Fruit fly (Drosophila melanogaster) whole organism, wandering third instar larva: ENCODE results near the gene Dlip2.

ENCODE experiments used
- CG32264 ChIP-seq: fragments of 200-800 bp; sonication (Bioruptor generic); optimal IDR thresholded peaks from 2 replicates; lab custom pipeline; 2016; ENCODE audit warnings: missing biosample characterization, missing genetic modification characterization
- CG9705 ChIP-seq: fragments of 200-800 bp; sonication (Bioruptor generic); optimal IDR thresholded peaks from 2 replicates; lab custom pipeline; 2018; ENCODE audit warnings: missing biosample characterization, mild to moderate bottlenecking, missing genetic modification characterization
- CrebA ChIP-seq: fragments of 200-800 bp; sonication (Bioruptor generic); optimal IDR thresholded peaks from 2 replicates; lab custom pipeline; 2016; ENCODE audit warnings: missing biosample characterization, mild to moderate bottlenecking, missing genetic modification characterization, borderline replicate concordance
- Dfd ChIP-seq: fragments of >200 bp; optimal IDR thresholded peaks from 2 replicates; lab custom pipeline; 2017; ENCODE audit warnings: missing biosample characterization, missing genetic modification characterization
- Dif ChIP-seq: fragments of 200-275, 200-300 bp; sonication (Bioruptor generic); optimal IDR thresholded peaks from 2 replicates; lab custom pipeline; 2018; ENCODE audit warnings: missing biosample characterization, missing genetic modification characterization; ENCODE audit not compliant: partially characterized antibody
- HLH106 ChIP-seq: fragments of 200-800 bp; optimal IDR thresholded peaks from 3 replicates; lab custom pipeline; 2019; ENCODE audit warnings: missing biosample characterization, mild to moderate bottlenecking, missing genetic modification characterization, moderate library complexity
- Hnf4 ChIP-seq: fragments of 200-800 bp; sonication (Bioruptor generic); optimal IDR thresholded peaks from 2 replicates; lab custom pipeline; 2016; ENCODE audit warnings: missing biosample characterization, mild to moderate bottlenecking, missing genetic modification characterization
- Hr78 ChIP-seq: fragments of >200 bp; optimal IDR thresholded peaks from 2 replicates; lab custom pipeline; 2017; ENCODE audit warnings: missing biosample characterization, missing genetic modification characterization
- Hr83 ChIP-seq: fragments of 200-300 bp; sonication (Bioruptor generic); optimal IDR thresholded peaks from 2 replicates; lab custom pipeline; 2016; ENCODE audit warnings: missing biosample characterization, mild to moderate bottlenecking, missing genetic modification characterization, moderate library complexity; ENCODE audit not compliant: poor library complexity, severe bottlenecking
- Jra ChIP-seq: sonication (Bioruptor generic); optimal IDR thresholded peaks from 2 replicates; lab custom pipeline; 2016; ENCODE audit warnings: missing biosample characterization, missing genetic modification characterization
- Mio ChIP-seq: sonication (Bioruptor generic); optimal IDR thresholded peaks from 2 replicates; lab custom pipeline; 2016; ENCODE audit warnings: missing biosample characterization, missing genetic modification characterization
- Myc ChIP-seq: fragments of >200 bp; optimal IDR thresholded peaks from 2 replicates; lab custom pipeline; 2017
- N ChIP-seq: fragments of >200 bp; optimal IDR thresholded peaks from 2 replicates; lab custom pipeline; 2018; ENCODE audit warnings: missing biosample characterization, missing external identifiers, missing genetic modification characterization
- OdsH ChIP-seq: fragments of 200-800 bp; sonication (Bioruptor generic); optimal IDR thresholded peaks from 2 replicates; lab custom pipeline; 2016; ENCODE audit warnings: missing biosample characterization, mild to moderate bottlenecking, missing genetic modification characterization
- Sp1 ChIP-seq: fragments of 200-800 bp; sonication (Bioruptor generic); optimal IDR thresholded peaks from 3 replicates; lab custom pipeline; 2019; ENCODE audit warnings: missing biosample characterization, mild to moderate bottlenecking, missing genetic modification characterization, moderate library complexity
- br ChIP-seq: fragments of 200-800 bp; sonication (Bioruptor generic); optimal IDR thresholded peaks from 2 replicates; lab custom pipeline; 2016; ENCODE audit warnings: missing biosample characterization, missing genetic modification characterization
- brk ChIP-seq: fragments of 200-800 bp; sonication (Bioruptor generic); optimal IDR thresholded peaks from 2 replicates; lab custom pipeline; 2016; ENCODE audit warnings: missing biosample characterization, mild to moderate bottlenecking, missing genetic modification characterization
- dl ChIP-seq, 2 experiments: fragments of 175-275, 200-275 bp in 1 of 2; fragments of 200-275 bp in 1 of 2; sonication (Bioruptor generic); optimal IDR thresholded peaks; lab custom pipeline; 2018; ENCODE audit warnings: mild to moderate bottlenecking in 2 of 2, missing biosample characterization in 2 of 2, missing genetic modification characterization in 2 of 2, moderate library complexity in 2 of 2; ENCODE audit not compliant: partially characterized antibody in 2 of 2, insufficient read depth in 1 of 2
- dmrt93B ChIP-seq: fragments of 200-800 bp; sonication (Bioruptor generic); optimal IDR thresholded peaks from 2 replicates; lab custom pipeline; 2018; ENCODE audit warnings: missing biosample characterization, mild to moderate bottlenecking, missing genetic modification characterization
- ey ChIP-seq: fragments of 200-800 bp; sonication (Bioruptor generic); optimal IDR thresholded peaks from 2 replicates; lab custom pipeline; 2016; ENCODE audit warnings: missing biosample characterization, missing genetic modification characterization
- foxo ChIP-seq, 2 experiments: fragments of 200-800 bp; sonication (Bioruptor generic); optimal IDR thresholded peaks; 2 replicates in 1 of 2; 3 replicates in 1 of 2; lab custom pipeline; 2016 to 2017; ENCODE audit warnings: missing biosample characterization in 2 of 2, missing genetic modification characterization in 2 of 2
- fru ChIP-seq: fragments of 200-800 bp; sonication (Bioruptor generic); optimal IDR thresholded peaks from 3 replicates; lab custom pipeline; 2016; ENCODE audit warnings: missing biosample characterization, mild to moderate bottlenecking, missing genetic modification characterization
- h ChIP-seq: fragments of 200-800 bp; sonication (Bioruptor generic); optimal IDR thresholded peaks from 3 replicates; lab custom pipeline; 2016; ENCODE audit warnings: missing biosample characterization, mild to moderate bottlenecking, missing genetic modification characterization
- jim ChIP-seq: fragments of 175-275, 200-325 bp; sonication (Bioruptor generic); optimal IDR thresholded peaks from 2 replicates; lab custom pipeline; 2016; ENCODE audit warnings: missing biosample characterization, mild to moderate bottlenecking, missing genetic modification characterization
- lola ChIP-seq: fragments of >200 bp; optimal IDR thresholded peaks from 2 replicates; lab custom pipeline; 2017; ENCODE audit warnings: missing biosample characterization, missing genetic modification characterization
- psq ChIP-seq: fragments of 200-800 bp; sonication (Bioruptor generic); optimal IDR thresholded peaks from 3 replicates; lab custom pipeline; 2017; ENCODE audit warnings: missing biosample characterization, mild to moderate bottlenecking, missing genetic modification characterization, moderate library complexity
- rgr ChIP-seq: fragments of 200-800 bp; sonication (Bioruptor generic); optimal IDR thresholded peaks from 3 replicates; lab custom pipeline; 2016; ENCODE audit warnings: missing biosample characterization, mild to moderate bottlenecking, missing genetic modification characterization
- sage ChIP-seq: fragments of 200-800 bp; sonication (Bioruptor generic); optimal IDR thresholded peaks from 2 replicates; lab custom pipeline; 2016; ENCODE audit warnings: missing biosample characterization, mild to moderate bottlenecking, missing genetic modification characterization
- sv ChIP-seq: fragments of 200-800 bp; sonication (Bioruptor generic); optimal IDR thresholded peaks from 3 replicates; lab custom pipeline; 2016; ENCODE audit warnings: missing biosample characterization, missing genetic modification characterization
- tai ChIP-seq: sonication (Bioruptor generic); optimal IDR thresholded peaks from 2 replicates; lab custom pipeline; 2016; ENCODE audit warnings: missing biosample characterization, missing genetic modification characterization
- woc ChIP-seq: sonication (Bioruptor generic); optimal IDR thresholded peaks from 2 replicates; lab custom pipeline; 2016; ENCODE audit warnings: missing biosample characterization, mild to moderate bottlenecking, missing genetic modification characterization

Gene Dlip2

dm6 chr3R:4676981-4677665, 31.7 kb upstream of the Dlip2 start:
- TF ChIP-seq ey (GFP tag; lab: Kevin White, UChicago) (no peak), Myc (no peak), CrebA (GFP tag; lab: Kevin White, UChicago) (no peak), psq (GFP tag; lab: Kevin White, UChicago) (no peak), HLH106 (tag; lab: Kevin White, UChicago) (no peak), sage (no peak), Dif (no peak), sv (GFP tag; lab: Kevin White, UChicago) (no peak), tai (GFP tag; lab: Kevin White, UChicago) (no peak)

DNA sequence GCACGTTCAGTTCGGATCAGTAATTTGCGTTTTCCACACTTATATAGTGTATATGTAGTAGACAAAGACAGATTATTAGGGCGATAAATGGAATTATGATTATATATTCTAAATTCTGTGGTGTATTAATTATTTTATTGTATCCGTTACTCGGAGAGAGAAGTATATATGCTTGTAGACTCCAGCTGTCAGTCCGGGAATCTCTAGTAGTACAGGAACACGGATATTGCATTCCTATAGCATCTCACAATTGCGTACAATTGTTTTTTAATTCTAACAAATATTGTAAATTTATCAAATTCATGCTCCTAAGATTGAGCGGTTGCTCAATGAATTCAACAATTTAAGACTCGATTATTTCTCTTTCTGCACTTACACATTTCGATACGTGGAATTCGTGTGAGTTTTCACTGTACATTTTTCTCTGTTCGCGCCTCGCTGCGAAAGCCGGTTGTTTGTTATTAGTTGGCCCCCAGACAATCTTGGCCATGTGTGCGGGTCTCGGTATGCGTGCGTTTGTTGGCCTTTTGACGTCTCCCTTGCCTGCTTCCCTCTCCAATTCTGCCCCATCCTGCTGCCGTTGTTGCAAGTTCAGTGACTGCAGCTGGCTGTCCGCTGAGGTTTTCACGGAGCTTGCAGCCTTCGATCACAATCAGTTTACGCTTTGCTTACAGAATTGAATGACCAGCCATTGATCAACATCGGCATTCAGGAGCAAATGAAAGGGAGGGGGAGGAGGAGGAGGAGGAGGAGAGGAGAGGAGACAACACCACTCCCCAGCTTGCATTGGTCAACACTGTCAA, 22.1 kb upstream of the Dlip2 start:
- TF ChIP-seq brk (GFP tag; lab: Kevin White, UChicago) (no peak), OdsH (GFP tag; lab: Kevin White, UChicago) (peak; percentile 38), Hr83 (GFP tag; lab: Kevin White, UChicago) (no peak), foxo (GFP tag; optimal IDR thresholded peaks at IDR 0.05; lab: Kevin White, UChicago) (peak in 1 of 2 experiments; percentile 53), psq (GFP tag; lab: Kevin White, UChicago) (peak; percentile 60), CG32264 (GFP tag; lab: Kevin White, UChicago) (no peak), dmrt93B (GFP tag; lab: Kevin White, UChicago) (peak; percentile 42), dl (GFP tag; optimal IDR thresholded peaks at IDR 0.05; lab: Kevin White, UChicago; ENCODE audit: insufficient read depth in 1 of 2, partially characterized antibody in 2 of 2) (peak in 1 of 2 experiments; percentile 24), woc (GFP tag; lab: Kevin White, UChicago) (peak; percentile 62), rgr (GFP tag; lab: Kevin White, UChicago) (peak; percentile 33), Hr78 (GFP tag; lab: Kevin White, UChicago) (no peak), jim (GFP tag; lab: Kevin White, UChicago) (no peak), Jra (GFP tag; lab: Kevin White, UChicago) (no peak), lola (GFP tag; lab: Kevin White, UChicago) (no peak), sv (GFP tag; lab: Kevin White, UChicago) (no peak), HLH106 (tag; lab: Kevin White, UChicago) (peak; percentile 63), Dfd (GFP tag; lab: Kevin White, UChicago) (no peak), fru (GFP tag; lab: Kevin White, UChicago) (peak; percentile 43), Mio (GFP tag; lab: Kevin White, UChicago) (no peak), Sp1 (GFP tag; lab: Kevin White, UChicago) (peak; percentile 68), br (GFP tag; lab: Kevin White, UChicago) (peak; percentile 38), CG9705 (GFP tag; lab: Kevin White, UChicago) (peak; percentile 15), tai (GFP tag; lab: Kevin White, UChicago) (peak; percentile 56), sage (peak; percentile 0), Hnf4 (peak; percentile 35), h (GFP tag; lab: Kevin White, UChicago) (peak; percentile 47), N (GFP tag; lab: Kevin White, UChicago) (no peak), ey (GFP tag; lab: Kevin White, UChicago) (peak; percentile 60)

DNA sequence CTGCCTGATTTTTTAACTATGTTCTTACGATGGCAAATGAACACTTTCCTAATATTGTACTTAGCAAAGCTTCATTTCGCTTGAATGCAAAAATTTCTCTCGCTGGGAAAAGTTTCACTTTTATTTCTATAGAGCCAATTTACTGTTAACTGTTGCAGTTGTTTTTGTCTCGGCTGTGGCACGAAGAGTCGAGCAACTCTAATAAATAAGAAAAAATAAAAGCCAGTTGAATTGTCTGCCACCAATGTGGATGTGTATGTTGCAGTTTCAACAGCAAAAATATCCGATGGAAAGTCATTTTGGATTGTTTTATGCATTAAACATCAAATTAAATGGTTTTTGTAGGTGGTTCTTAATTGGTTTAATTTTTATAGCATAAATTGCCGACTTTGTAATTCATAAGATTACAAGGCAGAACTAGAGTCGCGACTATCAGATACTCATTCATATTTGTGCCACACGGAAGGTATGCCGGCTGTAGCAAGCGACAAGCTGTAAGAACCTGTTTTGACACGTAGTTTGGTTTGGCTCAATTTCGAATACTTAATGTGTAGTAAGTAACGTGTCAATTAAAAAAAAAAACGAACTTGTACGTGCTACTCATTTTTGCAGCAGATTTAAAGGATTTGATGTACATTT, 20.7 kb upstream of the Dlip2 start:
- TF ChIP-seq sage = no peak
- TF ChIP-seq rgr (GFP tag; lab: Kevin White, UChicago) = no peak
